Worm (Caenorhabditis elegans) whole organism, L1 larva: Measurements from ENCODE around the gene C44B7.7.

Experiments
- Y116A8C.19 ChIP-seq: sonication (generic microtip); optimal IDR thresholded peaks from 2 replicates; lab custom pipeline; 2016; ENCODE audit warnings: missing compliant biosample characterization, missing genetic modification characterization, borderline replicate concordance
- aly-2 ChIP-seq: fragments of 150-350 bp; optimal IDR thresholded peaks from 2 replicates; lab custom pipeline; 2014; ENCODE audit warnings: missing biosample characterization, missing genetic modification characterization
- egl-13 ChIP-seq: sonication (generic microtip); optimal IDR thresholded peaks from 2 replicates; lab custom pipeline; 2016; ENCODE audit warnings: missing genotype, missing genetic modification reagents, missing genetic modification characterization, missing compliant biosample characterization
- elt-2 ChIP-seq: sonication (generic microtip); optimal IDR thresholded peaks from 2 replicates; lab custom pipeline; 2016; ENCODE audit warnings: missing genetic modification characterization, mild to moderate bottlenecking, inconsistent platforms, missing compliant biosample characterization, missing genetic modification reagents
- mab-9 ChIP-seq: fragments of 200-800 bp; sonication (Bioruptor generic); IDR thresholded peaks from 2 replicates; pipeline ENCODE4 v1.3.6; 2022; ENCODE audit warnings: missing genetic modification reagents, missing genetic modification characterization, missing compliant biosample characterization
- mdl-1 ChIP-seq, 2 experiments: fragments of 150-350 bp; optimal IDR thresholded peaks; 2 replicates each; lab custom pipeline; 2014 to 2017; ENCODE audit warnings: missing biosample characterization in 2 of 2, missing genetic modification characterization in 2 of 2, inconsistent platforms in 1 of 2
- nhr-11 ChIP-seq: fragments of 150-350 bp; optimal IDR thresholded peaks from 2 replicates; lab custom pipeline; 2014; ENCODE audit warnings: missing biosample characterization, missing genetic modification characterization
- nhr-237 ChIP-seq: fragments of 150-350 bp; optimal IDR thresholded peaks from 2 replicates; lab custom pipeline; 2014; ENCODE audit warnings: missing biosample characterization, missing genetic modification characterization
- nhr-76 ChIP-seq: sonication (generic microtip); optimal IDR thresholded peaks from 2 replicates; lab custom pipeline; 2017; ENCODE audit warnings: missing biosample characterization, missing genetic modification characterization
- nhr-84 ChIP-seq: sonication (generic microtip); optimal IDR thresholded peaks from 2 replicates; lab custom pipeline; 2017; ENCODE audit warnings: missing biosample characterization, missing genetic modification characterization
- rnt-1 ChIP-seq: sonication (generic microtip); optimal IDR thresholded peaks from 2 replicates; lab custom pipeline; 2016; ENCODE audit warnings: mild to moderate bottlenecking, missing genetic modification characterization, moderate library complexity, missing compliant biosample characterization
- snpc-4 ChIP-seq: fragments of 150-350 bp; optimal IDR thresholded peaks from 2 replicates; lab custom pipeline; 2014; ENCODE audit warnings: missing biosample characterization, missing genetic modification characterization
- unc-130 ChIP-seq: fragments of 150-350 bp; optimal IDR thresholded peaks from 2 replicates; lab custom pipeline; 2017; ENCODE audit warnings: missing biosample characterization, missing genetic modification characterization, inconsistent platforms
- unc-62 ChIP-seq: fragments of 150-350 bp; optimal IDR thresholded peaks from 2 replicates; lab custom pipeline; 2014; ENCODE audit warnings: missing biosample characterization, missing genetic modification reagents, missing genetic modification characterization

DNA sequence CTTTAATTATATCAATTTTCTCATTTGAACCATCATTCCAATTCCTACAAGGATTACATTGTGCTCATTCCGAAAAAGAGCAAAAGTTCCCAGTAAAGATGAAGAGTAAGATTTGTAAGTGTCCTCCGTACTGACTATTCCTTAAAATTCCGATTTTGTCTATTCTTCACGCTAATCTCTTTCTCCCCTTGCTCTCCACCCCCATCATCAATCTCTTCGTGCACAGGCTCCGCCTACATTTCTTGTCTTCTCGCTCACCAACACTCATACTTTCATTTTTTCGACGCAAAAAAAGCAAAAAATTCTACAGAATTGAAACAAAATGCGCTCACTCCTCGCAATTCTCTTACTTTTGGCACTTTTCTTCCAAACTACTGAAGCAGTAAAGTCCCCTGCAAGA lies 35.9 kb upstream of the C44B7.7 start, which contains the start of gene B0252.8:
- TF ChIP-seq Y116A8C.19 (tag; lab: Kevin White, UChicago) (no peak), aly-2 (no peak), unc-130 (tag; lab: Kevin White, UChicago) (no peak), mdl-1 (tag; optimal IDR thresholded peaks at IDR 0.05; lab: Kevin White, UChicago) (no peak), snpc-4 (tag; lab: Kevin White, UChicago) (no peak), elt-2 (no peak), nhr-11 (tag; lab: Kevin White, UChicago) (no peak), mab-9 (GFP tag; lab: Robert Waterston, UW) (no peak), nhr-76 (no peak), rnt-1 (no peak), nhr-237 (no peak), egl-13 (tag; lab: Kevin White, UChicago) (no peak), nhr-84 (tag; lab: Kevin White, UChicago) (no peak), unc-62 (GFP tag; lab: Kevin White, UChicago) (no peak)
